Worm (Caenorhabditis elegans) whole organism, early embryonic: ENCODE results near the gene C17G1.2.

ENCODE experiments used
- F13C5.2 ChIP-seq: sonication (generic microtip); optimal IDR thresholded peaks from 2 replicates; lab custom pipeline; 2017; ENCODE audit warnings: mild to moderate bottlenecking, missing genetic modification characterization, inconsistent platforms, missing compliant biosample characterization
- aly-1 ChIP-seq: sonication (generic microtip); optimal IDR thresholded peaks from 2 replicates; lab custom pipeline; 2016; ENCODE audit warnings: missing genetic modification characterization, missing compliant biosample characterization
- ama-1 ChIP-seq: fragments of 150-350 bp; optimal IDR thresholded peaks from 2 replicates; lab custom pipeline; 2014
- ceh-13 ChIP-seq: fragments of 200-800 bp; sonication (Bioruptor generic); optimal IDR thresholded peaks from 2 replicates; lab custom pipeline; 2018; ENCODE audit warnings: mild to moderate bottlenecking, missing genetic modification characterization, missing compliant biosample characterization
- ets-7 ChIP-seq: sonication (generic microtip); optimal IDR thresholded peaks from 2 replicates; lab custom pipeline; 2016; ENCODE audit warnings: missing genotype, missing genetic modification characterization, missing compliant biosample characterization
- flt-1 ChIP-seq: fragments of 200-800 bp; sonication (Bioruptor generic); IDR thresholded peaks from 2 replicates; pipeline ENCODE4 v1.3.6; 2022; ENCODE audit warnings: missing genetic modification characterization, missing compliant biosample characterization
- hmbx-1 ChIP-seq: sonication (generic microtip); optimal IDR thresholded peaks from 2 replicates; lab custom pipeline; 2016; ENCODE audit warnings: mild to moderate bottlenecking, missing genetic modification characterization, missing compliant biosample characterization
- hmg-4 ChIP-seq: fragments of 200-800 bp; sonication (Bioruptor generic); optimal IDR thresholded peaks from 2 replicates; lab custom pipeline; 2018; ENCODE audit warnings: mild to moderate bottlenecking, missing genetic modification characterization, missing compliant biosample characterization
- pes-1 ChIP-seq: fragments of 200-800 bp; sonication (Bioruptor generic); IDR thresholded peaks from 2 replicates; pipeline ENCODE4 v1.3.6; 2022; ENCODE audit warnings: missing genetic modification reagents, missing genetic modification characterization, missing compliant biosample characterization
- sea-1 ChIP-seq: fragments of 200-800 bp; sonication (Bioruptor generic); conservative IDR thresholded peaks from 2 replicates; pipeline ENCODE4 v1.3.6; 2022; ENCODE audit warnings: missing genetic modification characterization, missing compliant biosample characterization
- tbx-37 ChIP-seq: fragments of 200-800 bp; sonication (Bioruptor generic); conservative IDR thresholded peaks from 2 replicates; pipeline ENCODE4 v1.3.6; 2022; ENCODE audit warnings: missing genetic modification reagents, missing genetic modification characterization, missing compliant biosample characterization
- tra-4 ChIP-seq: sonication (generic microtip); optimal IDR thresholded peaks from 2 replicates; lab custom pipeline; 2017; ENCODE audit warnings: missing genetic modification characterization, missing compliant biosample characterization

ce11 chrX:9893069-9893468 lies 28.3 kb upstream of the C17G1.2 start:
- TF ChIP-seq sea-1 (GFP tag; lab: Robert Waterston, UW), result no peak
- TF ChIP-seq hmbx-1 (tag; lab: Kevin White, UChicago), result no peak
- TF ChIP-seq ceh-13 (GFP tag; lab: Kevin White, UChicago), result no peak
- TF ChIP-seq tra-4 (tag; lab: Kevin White, UChicago), result no peak
- no peak for TF ChIP-seq tbx-37 (GFP tag; lab: Robert Waterston, UW)
- TF ChIP-seq hmg-4 (GFP tag; lab: Kevin White, UChicago), result no peak
- TF ChIP-seq ets-7 (tag; lab: Kevin White, UChicago), result no peak
- TF ChIP-seq ama-1 (lab: Kevin White, UChicago), result no peak
- no peak for TF ChIP-seq F13C5.2 (tag; lab: Kevin White, UChicago)
- TF ChIP-seq aly-1 (tag; lab: Kevin White, UChicago), result no peak
- TF ChIP-seq pes-1 (GFP tag; lab: Robert Waterston, UW), result no peak
- no peak for TF ChIP-seq flt-1 (GFP tag; lab: Robert Waterston, UW)
